Worm (Caenorhabditis elegans) whole organism, L3 larva: ENCODE data around the gene srh-85.

Source experiments
- R02D3.7 ChIP-seq: fragments of 150-350 bp; optimal IDR thresholded peaks from 2 replicates; lab custom pipeline; 2014; ENCODE audit warnings: missing biosample characterization, missing genetic modification characterization
- ZK546.5 ChIP-seq: sonication (generic microtip); optimal IDR thresholded peaks from 2 replicates; lab custom pipeline; 2017; ENCODE audit warnings: missing biosample characterization, missing genetic modification characterization
- aly-2 ChIP-seq: fragments of 150-350 bp; optimal IDR thresholded peaks from 2 replicates; lab custom pipeline; 2014; ENCODE audit warnings: missing biosample characterization, missing genetic modification characterization
- ceh-16 ChIP-seq: sonication (generic microtip); optimal IDR thresholded peaks from 2 replicates; lab custom pipeline; 2017; ENCODE audit warnings: missing biosample characterization, missing genetic modification characterization
- ceh-28 ChIP-seq: fragments of 150-350 bp; optimal IDR thresholded peaks from 2 replicates; lab custom pipeline; 2014; ENCODE audit warnings: missing biosample characterization, missing genetic modification reagents, missing genetic modification characterization
- ceh-82 ChIP-seq: fragments of 150-350 bp; optimal IDR thresholded peaks from 2 replicates; lab custom pipeline; 2014; ENCODE audit warnings: missing biosample characterization, missing genetic modification characterization
- ceh-9 ChIP-seq: sonication (generic microtip); optimal IDR thresholded peaks from 2 replicates; lab custom pipeline; 2018; ENCODE audit warnings: missing biosample characterization, missing genetic modification characterization
- daf-12 ChIP-seq: fragments of 150-350 bp; optimal IDR thresholded peaks from 2 replicates; lab custom pipeline; 2014; ENCODE audit warnings: missing biosample characterization, missing genetic modification reagents, missing genetic modification characterization
- egl-27 ChIP-seq: sonication (generic microtip); optimal IDR thresholded peaks from 4 replicates; lab custom pipeline; 2017; ENCODE audit warnings: missing biosample characterization, missing genetic modification reagents, missing genetic modification characterization
- egl-5 ChIP-seq: fragments of 150-350 bp; optimal IDR thresholded peaks from 2 replicates; lab custom pipeline; 2017; ENCODE audit warnings: missing biosample characterization, missing genetic modification reagents, missing genetic modification characterization, inconsistent platforms
- elt-1 ChIP-seq: fragments of 150-350 bp; optimal IDR thresholded peaks from 2 replicates; lab custom pipeline; 2014; ENCODE audit warnings: missing biosample characterization, missing genetic modification characterization
- elt-3 ChIP-seq, 3 experiments: fragments of 150-350 bp in 1 of 3; sonication (generic microtip) in 2 of 3; optimal IDR thresholded peaks; 2 replicates in 2 of 3; 4 replicates in 1 of 3; lab custom pipeline; 2014 to 2017; ENCODE audit warnings: missing biosample characterization in 3 of 3, missing genetic modification characterization in 3 of 3
- fkh-10 ChIP-seq: sonication (generic microtip); optimal IDR thresholded peaks from 2 replicates; lab custom pipeline; 2017; ENCODE audit warnings: missing biosample characterization, missing genetic modification reagents, missing genetic modification characterization
- fkh-2 ChIP-seq: fragments of 150-350 bp; optimal IDR thresholded peaks from 2 replicates; lab custom pipeline; 2014; ENCODE audit warnings: missing biosample characterization, missing genetic modification reagents, missing genetic modification characterization
- fos-1 ChIP-seq: fragments of 150-350 bp; optimal IDR thresholded peaks from 2 replicates; lab custom pipeline; 2014; ENCODE audit warnings: missing biosample characterization, missing genetic modification characterization
- hmg-11 ChIP-seq: sonication (generic microtip); optimal IDR thresholded peaks from 2 replicates; lab custom pipeline; 2016; ENCODE audit warnings: missing genetic modification characterization, missing compliant biosample characterization
- jun-1 ChIP-seq: fragments of 150-350 bp; optimal IDR thresholded peaks from 2 replicates; lab custom pipeline; 2014; ENCODE audit warnings: missing biosample characterization, missing genetic modification reagents, missing genetic modification characterization
- lin-15B ChIP-seq: fragments of 150-350 bp; optimal IDR thresholded peaks from 2 replicates; lab custom pipeline; 2014; ENCODE audit warnings: missing biosample characterization, missing genetic modification characterization
- lin-39 ChIP-seq: fragments of 150-350 bp; optimal IDR thresholded peaks from 2 replicates; lab custom pipeline; 2018; ENCODE audit warnings: missing biosample characterization, missing genetic modification reagents, missing genetic modification characterization
- lsy-12 ChIP-seq: sonication (generic microtip); optimal IDR thresholded peaks from 2 replicates; lab custom pipeline; 2016; ENCODE audit warnings: mild to moderate bottlenecking, missing genetic modification characterization, missing compliant biosample characterization
- mml-1 ChIP-seq: fragments of 150-350 bp; sonication (generic microtip); optimal IDR thresholded peaks from 3 replicates; lab custom pipeline; 2014; ENCODE audit warnings: missing biosample characterization, missing genetic modification characterization
- nfya-1 ChIP-seq: sonication (generic microtip); optimal IDR thresholded peaks from 2 replicates; lab custom pipeline; 2017; ENCODE audit warnings: missing genetic modification characterization, mild to moderate bottlenecking, missing compliant biosample characterization, antibody characterized with exemption, moderate library complexity; ENCODE audit not compliant: insufficient read depth
- nhr-12 ChIP-seq: fragments of 150-350 bp; optimal IDR thresholded peaks from 2 replicates; lab custom pipeline; 2014; ENCODE audit warnings: missing biosample characterization, missing genetic modification characterization
- nhr-237 ChIP-seq: fragments of 150-350 bp; optimal IDR thresholded peaks from 2 replicates; lab custom pipeline; 2014; ENCODE audit warnings: missing biosample characterization, missing genetic modification characterization
- nhr-25 ChIP-seq: sonication (generic microtip); optimal IDR thresholded peaks from 2 replicates; lab custom pipeline; 2017; ENCODE audit warnings: missing biosample characterization, missing genetic modification characterization
- nhr-43 ChIP-seq: sonication (generic microtip); optimal IDR thresholded peaks from 2 replicates; lab custom pipeline; 2016; ENCODE audit warnings: mild to moderate bottlenecking, missing genetic modification characterization, missing compliant biosample characterization; ENCODE audit not compliant: poor library complexity, severe bottlenecking
- nhr-76 ChIP-seq: fragments of 150-350 bp; sonication (generic microtip); optimal IDR thresholded peaks from 5 replicates; lab custom pipeline; 2014; ENCODE audit warnings: missing biosample characterization, missing genetic modification characterization
- pha-4 ChIP-seq: fragments of 150-350 bp; optimal IDR thresholded peaks from 2 replicates; lab custom pipeline; 2014; ENCODE audit warnings: missing biosample characterization, missing genetic modification reagents, missing genetic modification characterization
- pqm-1 ChIP-seq: fragments of 150-350 bp; optimal IDR thresholded peaks from 2 replicates; lab custom pipeline; 2017; ENCODE audit warnings: missing biosample characterization, missing genetic modification characterization, inconsistent platforms
- sea-2 ChIP-seq: fragments of 150-350 bp; sonication (generic microtip); optimal IDR thresholded peaks from 4 replicates; lab custom pipeline; 2014; ENCODE audit warnings: missing biosample characterization, missing genetic modification reagents, missing genetic modification characterization
- tbx-2 ChIP-seq: sonication (generic microtip); optimal IDR thresholded peaks from 2 replicates; lab custom pipeline; 2016; ENCODE audit warnings: mild to moderate bottlenecking, missing genetic modification characterization, missing compliant biosample characterization
- unc-39 ChIP-seq: sonication (generic microtip); optimal IDR thresholded peaks from 4 replicates; lab custom pipeline; 2017; ENCODE audit warnings: missing biosample characterization, missing genetic modification characterization
- unc-62 ChIP-seq: fragments of 150-350 bp; sonication (generic microtip); optimal IDR thresholded peaks from 4 replicates; lab custom pipeline; 2014; ENCODE audit warnings: missing biosample characterization, missing genetic modification reagents, missing genetic modification characterization
- zag-1 ChIP-seq: fragments of 150-350 bp; optimal IDR thresholded peaks from 2 replicates; lab custom pipeline; 2014; ENCODE audit warnings: missing biosample characterization, missing genetic modification characterization
- ztf-11 ChIP-seq: fragments of 150-350 bp; optimal IDR thresholded peaks from 2 replicates; lab custom pipeline; 2014; ENCODE audit warnings: missing biosample characterization, missing genetic modification characterization
- ztf-4 ChIP-seq: fragments of 150-350 bp; optimal IDR thresholded peaks from 2 replicates; lab custom pipeline; 2014; ENCODE audit warnings: missing biosample characterization, missing genetic modification characterization

srh-85 gene

DNA sequence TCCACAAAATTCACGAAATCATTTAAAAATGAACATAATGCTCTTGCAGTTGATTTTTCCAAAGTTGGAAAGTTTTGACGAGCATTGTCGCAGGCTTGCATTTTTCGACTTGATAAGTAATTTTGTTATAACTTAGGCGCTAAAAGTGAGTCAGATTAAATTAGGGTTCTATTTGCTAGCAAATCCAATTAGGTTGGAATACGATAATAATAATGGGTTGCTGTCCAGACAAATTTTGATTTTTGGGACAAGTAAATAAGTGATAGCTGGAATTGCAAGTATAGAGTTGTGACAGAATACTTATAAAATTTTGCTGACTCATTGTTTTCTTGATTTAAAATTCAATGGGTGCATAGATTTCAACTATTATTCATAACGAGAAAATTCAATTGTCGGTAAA, 18.7 kb upstream of the srh-85 start, which contains the start of gene srw-112:
Gene srw-112, minus strand, starts transcription at position 101 of the 400 bp plus-strand sequence.
- TF ChIP-seq unc-39 (tag; lab: Kevin White, UChicago): no peak
- TF ChIP-seq egl-27 (tag; lab: Kevin White, UChicago): no peak
- TF ChIP-seq ceh-16 (tag; lab: Kevin White, UChicago): no peak
- no peak for TF ChIP-seq nhr-76 (tag; lab: Kevin White, UChicago)
- no peak for TF ChIP-seq nfya-1 (tag; lab: Kevin White, UChicago)
- no peak for TF ChIP-seq nhr-25 (tag; lab: Kevin White, UChicago)
- TF ChIP-seq nhr-12 (tag; lab: Kevin White, UChicago): no peak
- no peak for TF ChIP-seq R02D3.7 (tag; lab: Kevin White, UChicago)
- no peak for TF ChIP-seq ceh-9 (tag; lab: Kevin White, UChicago)
- no peak for TF ChIP-seq ztf-4 (tag; lab: Kevin White, UChicago)

DNA sequence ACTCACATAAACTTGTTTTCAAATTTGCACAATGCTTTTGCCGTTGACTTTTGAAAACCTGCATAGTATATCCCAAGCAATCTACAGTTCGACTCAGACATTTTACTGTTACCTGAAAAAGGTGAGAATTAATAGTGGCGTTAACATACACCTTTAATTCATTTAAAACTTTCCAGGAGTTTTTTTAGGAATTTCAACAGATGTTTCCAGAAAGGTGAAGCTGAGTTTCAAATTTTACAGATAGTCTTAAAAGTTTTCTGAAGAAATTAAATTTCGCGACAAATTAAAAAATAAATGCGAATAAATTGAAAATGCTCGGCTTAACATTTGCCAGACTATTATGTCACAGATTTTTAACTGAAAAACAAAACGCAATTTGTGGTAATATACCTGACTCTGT, 12.4 kb upstream of the srh-85 start, which contains the start of gene srw-119:
Gene srw-119, minus strand, starts transcription at position 101 of the 400 bp plus-strand sequence.
- TF ChIP-seq nhr-43: no peak
- TF ChIP-seq elt-3 (tag; optimal IDR thresholded peaks at IDR 0.05; lab: Kevin White, UChicago): no peak

DNA sequence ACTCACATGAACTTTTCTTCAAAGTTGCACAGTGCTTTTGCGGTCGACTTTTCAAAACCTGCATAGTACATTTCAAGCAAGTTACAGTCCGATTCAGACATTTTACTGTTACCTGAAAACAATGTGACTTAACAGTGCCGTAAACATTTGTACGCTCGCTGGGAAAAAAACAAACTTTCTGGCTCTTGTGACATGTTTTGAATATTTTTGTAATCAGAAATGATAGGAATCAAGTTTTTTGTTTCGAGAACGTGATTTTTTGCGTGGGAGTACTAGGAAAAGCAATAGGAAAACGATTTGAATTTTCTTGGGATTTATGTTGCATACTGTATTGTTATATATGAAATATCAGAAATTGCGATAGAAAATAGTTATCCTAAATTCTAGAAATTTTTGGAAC, 8.8 kb upstream of the srh-85 start, which contains the start of gene srw-120:
Gene srw-120, minus strand, starts transcription at position 101 of the 400 bp plus-strand sequence.
- no peak for TF ChIP-seq elt-1
- no peak for TF ChIP-seq sea-2 (GFP tag; lab: Kevin White, UChicago)
- TF ChIP-seq ceh-82: no peak
- no peak for TF ChIP-seq fkh-10 (GFP tag; lab: Kevin White, UChicago)
- no peak for TF ChIP-seq nhr-76 (tag; lab: Kevin White, UChicago)
- TF ChIP-seq lin-15B (tag; lab: Kevin White, UChicago): no peak
- TF ChIP-seq aly-2 (tag; lab: Kevin White, UChicago): no peak
- TF ChIP-seq pha-4: no peak
- no peak for TF ChIP-seq nhr-237 (tag; lab: Kevin White, UChicago)
- TF ChIP-seq ztf-11: no peak
- no peak for TF ChIP-seq lin-39 (tag; lab: Kevin White, UChicago)
- TF ChIP-seq tbx-2 (tag; lab: Kevin White, UChicago): no peak
- no peak for TF ChIP-seq nhr-25 (tag; lab: Kevin White, UChicago)
- TF ChIP-seq unc-62: no peak
- no peak for TF ChIP-seq fos-1 (tag; lab: Kevin White, UChicago)
- no peak for TF ChIP-seq ceh-28 (tag; lab: Kevin White, UChicago)
- no peak for TF ChIP-seq jun-1 (tag; lab: Kevin White, UChicago)
- no peak for TF ChIP-seq fkh-2
- no peak for TF ChIP-seq mml-1 (tag; lab: Kevin White, UChicago)
- TF ChIP-seq pqm-1 (tag; lab: Kevin White, UChicago): no peak

DNA sequence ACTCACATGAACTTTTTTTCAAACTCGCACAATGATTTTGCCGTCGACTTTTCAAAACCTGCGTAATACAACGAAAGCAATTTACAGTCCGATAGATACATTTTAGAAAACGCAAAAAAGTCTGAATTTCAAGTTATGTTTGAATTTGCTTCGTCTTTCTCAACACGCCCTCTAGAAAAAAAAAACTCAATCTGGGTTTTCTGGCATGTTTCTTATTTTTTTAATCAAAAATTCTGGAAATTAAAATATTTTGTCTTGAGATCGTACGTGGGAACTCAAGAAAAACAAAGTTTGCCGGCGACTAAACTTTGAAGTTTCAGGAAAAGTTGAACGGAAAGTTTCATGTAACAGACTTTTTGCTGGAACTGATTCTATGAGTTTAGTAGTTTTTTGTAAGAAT, 6.5 kb upstream of the srh-85 start, which contains the start of gene srw-115:
Gene srw-115, minus strand, starts transcription at position 101 of the 400 bp plus-strand sequence.
- TF ChIP-seq daf-12 (no peak), jun-1 (tag; lab: Kevin White, UChicago) (no peak), ztf-4 (tag; lab: Kevin White, UChicago) (no peak), egl-5 (tag; lab: Kevin White, UChicago) (no peak), lsy-12 (no peak), ZK546.5 (tag; lab: Kevin White, UChicago) (no peak), tbx-2 (tag; lab: Kevin White, UChicago) (no peak), nhr-43 (no peak), zag-1 (tag; lab: Kevin White, UChicago) (no peak), egl-27 (tag; lab: Kevin White, UChicago) (no peak), hmg-11 (no peak), nhr-76 (tag; lab: Kevin White, UChicago) (no peak), unc-62 (no peak), ceh-9 (tag; lab: Kevin White, UChicago) (no peak), nhr-12 (tag; lab: Kevin White, UChicago) (no peak), sea-2 (GFP tag; lab: Kevin White, UChicago) (no peak), R02D3.7 (tag; lab: Kevin White, UChicago) (no peak), lin-15B (tag; lab: Kevin White, UChicago) (no peak), pqm-1 (tag; lab: Kevin White, UChicago) (no peak)
